Worm (Caenorhabditis elegans): ENCODE measurements around the gene tag-234.

DNA sequence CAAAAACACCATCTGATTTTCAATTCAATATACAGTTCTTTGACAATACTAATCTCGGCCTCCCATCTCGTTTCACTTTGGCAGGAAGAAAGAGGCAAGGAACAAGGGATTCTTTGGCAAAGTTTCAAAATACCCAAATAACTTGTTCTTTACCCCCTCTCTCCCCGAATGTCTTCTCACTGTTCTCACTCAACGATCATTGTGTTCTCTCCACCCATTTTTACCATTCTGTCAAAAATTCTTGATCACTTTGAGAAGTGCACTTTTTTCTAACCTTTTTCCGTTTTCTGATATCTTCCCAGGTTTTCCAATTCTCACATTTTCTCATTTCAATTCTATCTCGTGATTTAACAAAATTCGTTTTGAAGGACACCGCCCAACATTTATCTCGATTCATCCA is 9.9 kb upstream of the tag-234 start, which contains the start of gene H41C03.1:
- no peak for TF ChIP-seq nhr-76 (tag; optimal IDR thresholded peaks at IDR 0.05)
- TF ChIP-seq nhr-12 (tag; optimal IDR thresholded peaks at IDR 0.05): no peak
- no peak for TF ChIP-seq nhr-237 (tag; optimal IDR thresholded peaks at IDR 0.05)
- no peak for TF ChIP-seq pha-4 (tag; optimal IDR thresholded peaks at IDR 0.05)
- TF ChIP-seq elt-3 (tag; optimal IDR thresholded peaks at IDR 0.05): no peak
- TF ChIP-seq unc-39 (tag; optimal IDR thresholded peaks at IDR 0.05): no peak
- TF ChIP-seq snpc-4 (tag; optimal IDR thresholded peaks at IDR 0.05): no peak
- no peak for TF ChIP-seq mab-5 (tag; optimal IDR thresholded peaks at IDR 0.05)
- no peak for TF ChIP-seq bed-3 (GFP tag; optimal IDR thresholded peaks at IDR 0.05)
- no peak for TF ChIP-seq elt-1 (tag; optimal IDR thresholded peaks at IDR 0.05; ENCODE audit: borderline replicate concordance, insufficient read depth)
- TF ChIP-seq lin-13 (tag; optimal IDR thresholded peaks at IDR 0.05): no peak
- TF ChIP-seq ceh-39 (tag; optimal IDR thresholded peaks at IDR 0.05): no peak

Measured in whole organism, mixed stage, embryonic.